Worm (Caenorhabditis elegans): Measurements from ENCODE around the gene Y57G11A.5.

Gene Y57G11A.5

ce11 chrIV:14464065-14464567 is 48.2 kb downstream of the Y57G11A.5 start, which contains the start of gene dld-1 (continued):
- TF ChIP-seq mxl-3 (GFP tag; optimal IDR thresholded peaks at IDR 0.05): peak; percentile 31
- peak; percentile 40; the same call in 1 of the 2 replicates for TF ChIP-seq madf-9 (GFP tag; conservative IDR thresholded peaks at IDR 0.05)
- TF ChIP-seq ceh-28 (tag; optimal IDR thresholded peaks at IDR 0.05): no peak
- peak; percentile 47; the same call in 1 of the 2 replicates for TF ChIP-seq lin-29 (GFP tag; IDR thresholded peaks at IDR 0.05)
- no peak for TF ChIP-seq aly-2 (tag; optimal IDR thresholded peaks at IDR 0.05)
- TF ChIP-seq R02D3.7 (tag; optimal IDR thresholded peaks at IDR 0.05): peak; percentile 95
- TF ChIP-seq dmd-6 (GFP tag; IDR thresholded peaks at IDR 0.05): peak; percentile 70
- TF ChIP-seq daf-12 (tag; optimal IDR thresholded peaks at IDR 0.05): no peak
- TF ChIP-seq Y105C5A.15 (GFP tag; IDR thresholded peaks at IDR 0.05): 0 out of 2 replicates have a peak, but pooled peaks have one; percentile 23
- TF ChIP-seq Y5F2A.4 (GFP tag; optimal IDR thresholded peaks at IDR 0.05): no peak
- no peak for TF ChIP-seq pqm-1 (tag; optimal IDR thresholded peaks at IDR 0.05)
- no peak for TF ChIP-seq tag-97 (GFP tag; IDR thresholded peaks at IDR 0.05)
- peak; percentile 60 for TF ChIP-seq nhr-48 (tag; optimal IDR thresholded peaks at IDR 0.05)
- TF ChIP-seq mep-1 (tag; optimal IDR thresholded peaks at IDR 0.05): peak; percentile 97
- TF ChIP-seq tra-1 (GFP tag; IDR thresholded peaks at IDR 0.05): no peak
- TF ChIP-seq hlh-11 (tag; optimal IDR thresholded peaks at IDR 0.05): peak; percentile 84
- no peak for TF ChIP-seq F44E2.7 (GFP tag; IDR thresholded peaks at IDR 0.05)
- 0 out of 2 replicates have a peak, but pooled peaks have one; percentile 39 for TF ChIP-seq vab-7 (GFP tag; IDR thresholded peaks at IDR 0.05)
- peak; percentile 90 for TF ChIP-seq nhr-28 (tag; optimal IDR thresholded peaks at IDR 0.05)
- TF ChIP-seq T20F7.1 (GFP tag; optimal IDR thresholded peaks at IDR 0.05): peak; percentile 100
- no peak for TF ChIP-seq mxl-2 (GFP tag; conservative IDR thresholded peaks at IDR 0.05)
- TF ChIP-seq ceh-32 (tag; optimal IDR thresholded peaks at IDR 0.05; ENCODE audit: poor library complexity): no peak
- TF ChIP-seq nhr-11 (tag; optimal IDR thresholded peaks at IDR 0.05): peak; percentile 90
- no peak for TF ChIP-seq sdz-12 (GFP tag; optimal IDR thresholded peaks at IDR 0.05)
- peak; percentile 6 for TF ChIP-seq nhr-76 (tag; optimal IDR thresholded peaks at IDR 0.05)
- TF ChIP-seq nhr-25 (tag; optimal IDR thresholded peaks at IDR 0.05; ENCODE audit: borderline replicate concordance, insufficient read depth): peak; percentile 79
- TF ChIP-seq ceh-20 (GFP tag; IDR thresholded peaks at IDR 0.05): peak; percentile 75; the same call in 1 of the 2 replicates
- no peak for TF ChIP-seq gei-8 (GFP tag; optimal IDR thresholded peaks at IDR 0.05)
- TF ChIP-seq lin-38 (GFP tag; IDR thresholded peaks at IDR 0.05): peak; percentile 83
- TF ChIP-seq arid-1 (GFP tag; conservative IDR thresholded peaks at IDR 0.05): peak; percentile 88
- no peak for TF ChIP-seq fos-1 (tag; optimal IDR thresholded peaks at IDR 0.05)
- TF ChIP-seq ZK546.5 (tag; optimal IDR thresholded peaks at IDR 0.05): peak in 1 of 2 experiments; percentile 65
- peak; percentile 100 for TF ChIP-seq Y48G9A.11 (GFP tag; IDR thresholded peaks at IDR 0.05)
- peak; percentile 21 for TF ChIP-seq spr-1 (tag; optimal IDR thresholded peaks at IDR 0.05)
- peak; percentile 99 for TF ChIP-seq fkh-10 (GFP tag; optimal IDR thresholded peaks at IDR 0.05)
- TF ChIP-seq snpc-1.2 (GFP tag; IDR thresholded peaks at IDR 0.05): peak; percentile 98
- peak; percentile 85 for TF ChIP-seq ces-1 (GFP tag; optimal IDR thresholded peaks at IDR 0.05)
- TF ChIP-seq mdl-1 (tag; optimal IDR thresholded peaks at IDR 0.05): peak in 1 of 2 experiments; percentile 79
- peak; percentile 88 for TF ChIP-seq ama-1 (optimal IDR thresholded peaks at IDR 0.05)
- TF ChIP-seq ceh-62 (tag; optimal IDR thresholded peaks at IDR 0.05): no peak
- TF ChIP-seq ZK337.2 (GFP tag; IDR thresholded peaks at IDR 0.05): no peak
- peak; percentile 89 to 97 for TF ChIP-seq lsy-2 (tag; optimal IDR thresholded peaks at IDR 0.05)
- TF ChIP-seq pha-4 (GFP tag; IDR thresholded peaks at IDR 0.05): peak; percentile 82
- peak; percentile 92 for TF ChIP-seq pha-4 (tag; optimal IDR thresholded peaks at IDR 0.05)
- no peak for TF ChIP-seq nhr-10 (tag; optimal IDR thresholded peaks at IDR 0.05)
- TF ChIP-seq hmg-1.1 (GFP tag; IDR thresholded peaks at IDR 0.05): peak; percentile 94
- TF ChIP-seq nhr-111 (GFP tag; optimal IDR thresholded peaks at IDR 0.05): no peak
- TF ChIP-seq nhr-77 (tag; optimal IDR thresholded peaks at IDR 0.05): peak; percentile 97
- TF ChIP-seq ztf-11 (tag; optimal IDR thresholded peaks at IDR 0.05): no peak
- no peak for TF ChIP-seq Y75B8A.6 (GFP tag; IDR thresholded peaks at IDR 0.05)
- TF ChIP-seq nhr-237 (tag; optimal IDR thresholded peaks at IDR 0.05): no peak

Measured in whole organism, L4 larva.